Worm (Caenorhabditis elegans) whole organism, mixed stage, embryonic: ENCODE data around the gene F58G6.3.

Experiments used
- ceh-83 ChIP-seq: fragments of 200-800 bp; sonication (Bioruptor generic); optimal IDR thresholded peaks from 2 replicates; lab custom pipeline; 2018; ENCODE audit warnings: mild to moderate bottlenecking, missing genetic modification characterization, missing compliant biosample characterization
- ces-1 ChIP-seq: fragments of 150-350 bp; optimal IDR thresholded peaks from 2 replicates; lab custom pipeline; 2014; ENCODE audit warnings: missing biosample characterization, missing genetic modification reagents, missing genetic modification characterization
- drap-1 ChIP-seq: fragments of 200-800 bp; sonication (Bioruptor generic); optimal IDR thresholded peaks from 3 replicates; lab custom pipeline; 2018; ENCODE audit warnings: mild to moderate bottlenecking, missing genetic modification characterization, missing compliant biosample characterization
- elt-1 ChIP-seq: sonication (generic microtip); optimal IDR thresholded peaks from 2 replicates; lab custom pipeline; 2017; ENCODE audit warnings: missing genetic modification characterization, mild to moderate bottlenecking, missing compliant biosample characterization, antibody characterized with exemption, moderate library complexity, borderline replicate concordance; ENCODE audit not compliant: insufficient read depth
- lin-13 ChIP-seq: fragments of 150-350 bp; optimal IDR thresholded peaks from 2 replicates; lab custom pipeline; 2014; ENCODE audit warnings: missing biosample characterization, missing genetic modification characterization
- lsy-2 ChIP-seq: fragments of 150-350 bp; optimal IDR thresholded peaks from 2 replicates; lab custom pipeline; 2014; ENCODE audit warnings: missing biosample characterization, missing genetic modification characterization
- mab-5 ChIP-seq: fragments of 150-350 bp; optimal IDR thresholded peaks from 2 replicates; lab custom pipeline; 2014; ENCODE audit warnings: missing biosample characterization, missing genetic modification characterization
- nhr-237 ChIP-seq: fragments of 150-350 bp; optimal IDR thresholded peaks from 2 replicates; lab custom pipeline; 2014; ENCODE audit warnings: missing biosample characterization, missing genetic modification characterization
- nhr-28 ChIP-seq: fragments of 150-350 bp; optimal IDR thresholded peaks from 2 replicates; lab custom pipeline; 2014; ENCODE audit warnings: missing biosample characterization, missing genetic modification characterization
- nhr-76 ChIP-seq: sonication (generic microtip); optimal IDR thresholded peaks from 2 replicates; lab custom pipeline; 2017; ENCODE audit warnings: missing biosample characterization, missing genetic modification characterization
- pha-4 ChIP-seq: fragments of 150-350 bp; optimal IDR thresholded peaks from 2 replicates; lab custom pipeline; 2018; ENCODE audit warnings: missing biosample characterization, missing genetic modification reagents, missing genetic modification characterization
- snpc-4 ChIP-seq: fragments of 150-350 bp; optimal IDR thresholded peaks from 2 replicates; lab custom pipeline; 2014; ENCODE audit warnings: missing biosample characterization, missing genetic modification characterization
- unc-62 ChIP-seq: fragments of 150-350 bp; optimal IDR thresholded peaks from 2 replicates; lab custom pipeline; 2014; ENCODE audit warnings: missing biosample characterization, missing genetic modification reagents, missing genetic modification characterization

- no peak for TF ChIP-seq snpc-4 (tag; lab: Kevin White, UChicago)
- TF ChIP-seq nhr-76 (tag; lab: Kevin White, UChicago): no peak
- no peak for TF ChIP-seq mab-5
- no peak for TF ChIP-seq pha-4 (tag; lab: Kevin White, UChicago)
- TF ChIP-seq unc-62 (GFP tag; lab: Kevin White, UChicago): peak; percentile 9
- no peak for TF ChIP-seq lin-13 (tag; lab: Kevin White, UChicago)
- TF ChIP-seq drap-1 (GFP tag; lab: Kevin White, UChicago): no peak
- TF ChIP-seq nhr-28 (tag; lab: Kevin White, UChicago): no peak
- no peak for TF ChIP-seq ceh-83 (GFP tag; lab: Kevin White, UChicago)
- TF ChIP-seq ces-1: no peak
- peak; percentile 99 for TF ChIP-seq elt-1 (tag; lab: Kevin White, UChicago)
- TF ChIP-seq lsy-2 (tag; lab: Kevin White, UChicago): no peak
- no peak for TF ChIP-seq nhr-237 (tag; lab: Kevin White, UChicago)
Measured at ce11 chrIV:9618836-9619235, 34.5 kb upstream of the F58G6.3 start.
